Worm (Caenorhabditis elegans) whole organism, L3 larva: ENCODE measurements around the gene Y66D12A.21.

Source experiments
- R02D3.7 ChIP-seq: fragments of 150-350 bp; optimal IDR thresholded peaks from 2 replicates; lab custom pipeline; 2014; ENCODE audit warnings: missing biosample characterization, missing genetic modification characterization
- ZK546.5 ChIP-seq: sonication (generic microtip); optimal IDR thresholded peaks from 2 replicates; lab custom pipeline; 2017; ENCODE audit warnings: missing biosample characterization, missing genetic modification characterization
- aly-2 ChIP-seq: fragments of 150-350 bp; optimal IDR thresholded peaks from 2 replicates; lab custom pipeline; 2014; ENCODE audit warnings: missing biosample characterization, missing genetic modification characterization
- ceh-82 ChIP-seq: fragments of 150-350 bp; optimal IDR thresholded peaks from 2 replicates; lab custom pipeline; 2014; ENCODE audit warnings: missing biosample characterization, missing genetic modification characterization
- egl-5 ChIP-seq: fragments of 150-350 bp; optimal IDR thresholded peaks from 2 replicates; lab custom pipeline; 2017; ENCODE audit warnings: missing biosample characterization, missing genetic modification reagents, missing genetic modification characterization, inconsistent platforms
- elt-2 ChIP-seq: sonication (generic microtip); optimal IDR thresholded peaks from 2 replicates; lab custom pipeline; 2016; ENCODE audit warnings: missing genetic modification reagents, mild to moderate bottlenecking, missing genetic modification characterization, missing compliant biosample characterization
- elt-3 ChIP-seq, 3 experiments: fragments of 150-350 bp in 1 of 3; sonication (generic microtip) in 2 of 3; optimal IDR thresholded peaks; 2 replicates in 2 of 3; 4 replicates in 1 of 3; lab custom pipeline; 2014 to 2017; ENCODE audit warnings: missing biosample characterization in 3 of 3, missing genetic modification characterization in 3 of 3
- eor-1 ChIP-seq, 2 experiments: fragments of 150-350 bp; optimal IDR thresholded peaks; 2 replicates each; lab custom pipeline; 2014 to 2018; ENCODE audit warnings: missing biosample characterization in 2 of 2, missing genetic modification characterization in 2 of 2
- fkh-2 ChIP-seq: fragments of 150-350 bp; optimal IDR thresholded peaks from 2 replicates; lab custom pipeline; 2014; ENCODE audit warnings: missing biosample characterization, missing genetic modification reagents, missing genetic modification characterization
- hmg-11 ChIP-seq: sonication (generic microtip); optimal IDR thresholded peaks from 2 replicates; lab custom pipeline; 2016; ENCODE audit warnings: missing genetic modification characterization, missing compliant biosample characterization
- jun-1 ChIP-seq: fragments of 150-350 bp; optimal IDR thresholded peaks from 2 replicates; lab custom pipeline; 2014; ENCODE audit warnings: missing biosample characterization, missing genetic modification reagents, missing genetic modification characterization
- lin-15B ChIP-seq: fragments of 150-350 bp; optimal IDR thresholded peaks from 2 replicates; lab custom pipeline; 2014; ENCODE audit warnings: missing biosample characterization, missing genetic modification characterization
- lin-39 ChIP-seq: fragments of 150-350 bp; optimal IDR thresholded peaks from 2 replicates; lab custom pipeline; 2018; ENCODE audit warnings: missing biosample characterization, missing genetic modification reagents, missing genetic modification characterization
- lsy-12 ChIP-seq: sonication (generic microtip); optimal IDR thresholded peaks from 2 replicates; lab custom pipeline; 2016; ENCODE audit warnings: mild to moderate bottlenecking, missing genetic modification characterization, missing compliant biosample characterization
- mdl-1 ChIP-seq: fragments of 150-350 bp; optimal IDR thresholded peaks from 2 replicates; lab custom pipeline; 2014; ENCODE audit warnings: missing biosample characterization, missing genetic modification characterization
- mml-1 ChIP-seq: fragments of 150-350 bp; sonication (generic microtip); optimal IDR thresholded peaks from 3 replicates; lab custom pipeline; 2014; ENCODE audit warnings: missing biosample characterization, missing genetic modification characterization
- nfya-1 ChIP-seq: sonication (generic microtip); optimal IDR thresholded peaks from 2 replicates; lab custom pipeline; 2017; ENCODE audit warnings: missing genetic modification characterization, mild to moderate bottlenecking, missing compliant biosample characterization, antibody characterized with exemption, moderate library complexity; ENCODE audit not compliant: insufficient read depth
- nhr-11 ChIP-seq: fragments of 150-350 bp; optimal IDR thresholded peaks from 2 replicates; lab custom pipeline; 2014; ENCODE audit warnings: missing biosample characterization, missing genetic modification characterization
- nhr-12 ChIP-seq: fragments of 150-350 bp; optimal IDR thresholded peaks from 2 replicates; lab custom pipeline; 2014; ENCODE audit warnings: missing biosample characterization, missing genetic modification characterization
- nhr-28 ChIP-seq: fragments of 150-350 bp; optimal IDR thresholded peaks from 2 replicates; lab custom pipeline; 2014; ENCODE audit warnings: missing biosample characterization, missing genetic modification characterization
- nhr-76 ChIP-seq: fragments of 150-350 bp; sonication (generic microtip); optimal IDR thresholded peaks from 5 replicates; lab custom pipeline; 2014; ENCODE audit warnings: missing biosample characterization, missing genetic modification characterization
- pha-4 ChIP-seq: fragments of 150-350 bp; optimal IDR thresholded peaks from 2 replicates; lab custom pipeline; 2014; ENCODE audit warnings: missing biosample characterization, missing genetic modification reagents, missing genetic modification characterization
- sea-2 ChIP-seq: fragments of 150-350 bp; sonication (generic microtip); optimal IDR thresholded peaks from 4 replicates; lab custom pipeline; 2014; ENCODE audit warnings: missing biosample characterization, missing genetic modification reagents, missing genetic modification characterization
- unc-62 ChIP-seq: fragments of 150-350 bp; sonication (generic microtip); optimal IDR thresholded peaks from 4 replicates; lab custom pipeline; 2014; ENCODE audit warnings: missing biosample characterization, missing genetic modification reagents, missing genetic modification characterization
- zag-1 ChIP-seq: fragments of 150-350 bp; optimal IDR thresholded peaks from 2 replicates; lab custom pipeline; 2014; ENCODE audit warnings: missing biosample characterization, missing genetic modification characterization
- ztf-11 ChIP-seq: fragments of 150-350 bp; optimal IDR thresholded peaks from 2 replicates; lab custom pipeline; 2014; ENCODE audit warnings: missing biosample characterization, missing genetic modification characterization
- ztf-4 ChIP-seq: fragments of 150-350 bp; optimal IDR thresholded peaks from 2 replicates; lab custom pipeline; 2014; ENCODE audit warnings: missing biosample characterization, missing genetic modification characterization

Gene Y66D12A.21

ce11 chrIII:11492489-11492888, 12.6 kb downstream of the Y66D12A.21 start:
- no peak for TF ChIP-seq mml-1 (tag; lab: Kevin White, UChicago)
- no peak for TF ChIP-seq hmg-11
- no peak for TF ChIP-seq ztf-4 (tag; lab: Kevin White, UChicago)

DNA sequence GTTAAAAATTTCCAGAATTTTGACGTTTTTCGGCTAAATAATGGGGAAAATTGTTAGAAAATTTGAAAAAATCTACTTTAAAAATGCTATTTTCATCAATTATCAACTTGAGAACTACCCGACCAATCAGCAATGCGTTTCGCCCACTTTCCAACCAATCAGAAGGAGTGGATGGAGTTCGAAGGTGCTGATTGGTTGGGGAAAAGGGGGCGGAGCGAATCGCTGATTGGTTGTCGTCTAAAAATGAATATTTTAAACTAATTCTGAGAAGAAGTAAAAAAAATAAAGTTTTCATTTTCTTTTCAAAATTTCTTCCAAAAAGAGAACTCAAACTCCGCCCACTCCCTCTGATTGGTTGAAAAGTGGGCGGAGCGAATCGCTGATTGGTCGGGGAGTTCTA, 14.9 kb downstream of the Y66D12A.21 start:
- peak; percentile 92 for TF ChIP-seq nfya-1 (tag; lab: Kevin White, UChicago)
- no peak for TF ChIP-seq egl-5 (tag; lab: Kevin White, UChicago)
- no peak for TF ChIP-seq aly-2 (tag; lab: Kevin White, UChicago)

- no peak for TF ChIP-seq eor-1 (tag; optimal IDR thresholded peaks at IDR 0.05; lab: Kevin White, UChicago)
- peak; percentile 64 for TF ChIP-seq nfya-1 (tag; lab: Kevin White, UChicago)
Observed at ce11 chrIII:11489601-11490000, 15.5 kb downstream of the Y66D12A.21 start.

DNA sequence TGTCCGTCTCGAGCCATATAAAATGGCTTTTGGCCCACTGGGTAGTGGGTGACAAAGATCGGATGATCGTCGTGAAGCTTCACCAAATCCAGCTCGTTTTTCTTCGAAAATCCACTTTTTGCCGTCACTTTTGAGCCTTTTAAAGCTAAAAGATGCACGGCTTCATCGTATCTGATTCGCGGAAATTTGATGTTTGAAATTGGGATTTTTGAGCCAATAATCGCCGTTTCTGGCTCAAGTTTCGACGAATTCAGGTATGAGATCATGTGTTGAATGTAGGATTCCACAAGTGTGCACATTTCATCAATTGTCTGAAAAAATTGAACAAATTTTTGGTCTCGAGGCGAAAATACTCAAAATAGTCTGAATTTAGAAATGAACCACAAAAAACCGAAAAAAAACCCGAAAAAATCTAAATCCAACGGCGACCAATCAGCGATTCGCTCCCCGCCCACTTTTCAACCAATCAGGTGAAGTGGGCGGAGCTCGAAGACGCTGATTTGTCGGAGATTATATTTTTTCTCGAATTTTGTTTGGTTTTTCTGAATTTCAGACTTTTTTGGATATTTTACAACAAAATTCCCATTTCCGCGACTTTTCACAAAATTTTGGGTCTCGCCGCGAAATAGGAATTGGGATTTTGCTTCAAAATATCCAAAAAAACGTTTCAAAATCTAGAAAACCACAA, 16.3 kb downstream of the Y66D12A.21 start:
- TF ChIP-seq fkh-2 (tag; lab: Kevin White, UChicago), result no peak
- peak; percentile 89 for TF ChIP-seq nfya-1 (tag; lab: Kevin White, UChicago)
- no peak for TF ChIP-seq jun-1 (tag; lab: Kevin White, UChicago)

- TF ChIP-seq ztf-11 (tag; lab: Kevin White, UChicago) (no peak), unc-62 (no peak), elt-2 (tag; lab: Kevin White, UChicago) (no peak), ZK546.5 (tag; lab: Kevin White, UChicago) (no peak), sea-2 (GFP tag; lab: Kevin White, UChicago) (no peak)
- TF ChIP-seq, all 47 proteins: peak for 0
Observed at ce11 chrIII:11487245-11487644, 17.9 kb downstream of the Y66D12A.21 start, which contains the start of gene popl-5. popl-5 (minus strand) TSS chrIII:11487345.

- TF ChIP-seq lin-15B (tag; lab: Kevin White, UChicago), result no peak
- TF ChIP-seq, all 47 proteins: peak for 0
Observed at ce11 chrIII:11484139-11484590, 20.9 kb downstream of the Y66D12A.21 start, which contains the start of gene fbxa-220. fbxa-220 (minus strand) TSS chrIII:11484189.

DNA sequence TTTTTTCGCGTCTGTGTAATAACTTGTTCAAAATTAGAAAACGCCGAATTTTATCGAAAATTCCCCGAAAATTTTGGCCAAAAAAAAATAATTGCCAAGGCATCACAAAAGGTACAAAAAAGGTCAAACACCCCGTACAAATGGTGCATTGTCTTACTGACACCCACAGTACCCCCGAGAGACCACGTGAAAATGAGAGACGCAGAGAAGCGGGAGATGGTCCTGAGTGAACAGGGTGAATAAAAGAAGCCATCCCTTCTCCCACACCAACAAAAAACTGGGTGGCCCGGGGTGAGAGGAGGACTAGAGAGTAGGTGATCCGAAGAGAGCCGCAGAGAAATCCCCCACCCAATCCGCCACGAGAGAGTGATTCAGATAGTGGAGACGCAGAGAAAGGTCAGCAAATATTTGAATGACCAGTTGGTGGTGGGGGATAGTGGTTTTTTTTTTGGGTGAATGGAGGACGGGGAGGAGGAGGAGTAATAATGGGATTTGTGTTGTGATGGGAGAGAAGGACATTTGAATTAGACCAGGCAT, 23.7 kb downstream of the Y66D12A.21 start:
- TF ChIP-seq ceh-82, result no peak
- TF ChIP-seq egl-5 (tag; lab: Kevin White, UChicago), result no peak
- TF ChIP-seq lsy-12 (tag; lab: Kevin White, UChicago), result no peak
- no peak for TF ChIP-seq mdl-1 (tag; lab: Kevin White, UChicago)
- TF ChIP-seq elt-3 (tag; optimal IDR thresholded peaks at IDR 0.05; lab: Kevin White, UChicago), result no peak
- no peak for TF ChIP-seq zag-1
- no peak for TF ChIP-seq nhr-28 (tag; lab: Kevin White, UChicago)
- TF ChIP-seq lin-39, result no peak
- TF ChIP-seq R02D3.7 (tag; lab: Kevin White, UChicago), result no peak
- no peak for TF ChIP-seq nhr-76
- no peak for TF ChIP-seq pha-4 (tag; lab: Kevin White, UChicago)
- no peak for TF ChIP-seq elt-2 (tag; lab: Kevin White, UChicago)
- no peak for TF ChIP-seq nhr-11 (tag; lab: Kevin White, UChicago)
- TF ChIP-seq nhr-12 (tag; lab: Kevin White, UChicago), result no peak
